Fruit fly (Drosophila melanogaster): ENCODE measurements around the gene Jhbp4.
A peak's percentile ranks its signal among the peaks of the same experiment; 100 is the strongest.

Gene Jhbp4

DNA sequence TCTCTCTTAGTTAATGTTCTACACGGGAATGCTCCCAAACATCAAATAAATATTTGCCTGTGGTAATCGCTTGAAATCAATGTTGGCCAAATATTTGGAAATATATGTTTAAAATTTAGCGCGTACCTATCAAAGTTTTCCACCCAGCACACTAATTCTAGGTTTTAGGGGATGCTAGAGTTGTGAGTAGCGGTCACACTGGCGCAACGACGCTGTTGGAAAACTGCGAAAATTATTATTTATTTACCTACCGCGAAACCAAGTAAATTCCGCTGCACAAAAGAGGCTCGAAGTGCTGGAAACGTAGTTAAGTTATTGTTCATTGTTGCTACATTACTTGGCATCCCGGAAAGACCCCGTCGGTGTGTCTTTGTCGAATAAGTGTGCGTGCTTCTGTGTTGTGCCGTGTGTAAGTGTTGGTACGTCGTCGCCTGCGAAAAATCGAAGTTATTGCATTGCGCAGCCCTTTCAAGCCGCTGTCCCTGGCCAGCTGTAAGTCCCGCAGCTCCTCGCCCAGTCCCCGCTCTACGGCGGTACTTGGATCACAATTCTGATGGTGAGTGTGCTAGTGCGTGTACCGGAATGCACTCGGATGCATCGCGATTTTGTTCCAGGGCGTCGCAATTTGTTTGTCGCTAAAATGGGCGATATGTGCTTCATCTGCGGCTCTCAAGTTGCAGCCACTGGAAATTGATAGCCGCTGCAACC is 7.5 kb downstream of the Jhbp4 start, which contains the start of gene msps (continued):
- TF ChIP-seq Hmr (GFP tag; optimal IDR thresholded peaks at IDR 0.05) (no peak), Xrp1 (GFP tag; IDR thresholded peaks at IDR 0.05) (no peak), sqz (GFP tag; optimal IDR thresholded peaks at IDR 0.05) (no peak), Fer1 (GFP tag; optimal IDR thresholded peaks at IDR 0.05) (no peak), CG9817 (tag; optimal IDR thresholded peaks at IDR 0.05) (no peak), CG16779 (GFP tag; IDR thresholded peaks at IDR 0.05) (no peak), CG17361 (GFP tag; IDR thresholded peaks at IDR 0.05) (no peak), ranshi (GFP tag; IDR thresholded peaks at IDR 0.05) (no peak), CG3065 (GFP tag; optimal IDR thresholded peaks at IDR 0.05) (no peak), hkb (optimal IDR thresholded peaks at IDR 0.05) (no peak), hkb (GFP tag; IDR thresholded peaks at IDR 0.05) (no peak), sr (GFP tag; IDR thresholded peaks at IDR 0.05) (no peak), CG15601 (tag; optimal IDR thresholded peaks at IDR 0.05) (no peak), eyg (GFP tag; optimal IDR thresholded peaks at IDR 0.05) (no peak), Dip2 (GFP tag; IDR thresholded peaks at IDR 0.05) (no peak), exex (tag; optimal IDR thresholded peaks at IDR 0.05) (no peak), CG33213 (GFP tag; optimal IDR thresholded peaks at IDR 0.05) (no peak), sim (GFP tag; IDR thresholded peaks at IDR 0.05) (no peak), CG9437 (GFP tag; optimal IDR thresholded peaks at IDR 0.05) (no peak), so (GFP tag; IDR thresholded peaks at IDR 0.05) (no peak), CG10565 (GFP tag; optimal IDR thresholded peaks at IDR 0.05) (no peak), bigmax (GFP tag; optimal IDR thresholded peaks at IDR 0.05) (no peak), CG8924 (tag; optimal IDR thresholded peaks at IDR 0.05) (peak; percentile 19), repo (GFP tag; optimal IDR thresholded peaks at IDR 0.05) (no peak), grau (tag; optimal IDR thresholded peaks at IDR 0.05) (no peak), D (optimal IDR thresholded peaks at IDR 0.05) (no peak), D (GFP tag; optimal IDR thresholded peaks at IDR 0.05) (no peak), CG7839 (tag; optimal IDR thresholded peaks at IDR 0.05) (no peak), CG12391 (tag; optimal IDR thresholded peaks at IDR 0.05) (no peak), sd (tag; optimal IDR thresholded peaks at IDR 0.05) (no peak), ato (GFP tag; IDR thresholded peaks at IDR 0.05; ENCODE audit: partially characterized antibody) (peak; percentile 65; the same call in 1 of the 2 replicates), CG2889 (GFP tag; IDR thresholded peaks at IDR 0.05) (no peak), Elba2 (GFP tag; optimal IDR thresholded peaks at IDR 0.05) (no peak), Drgx (GFP tag; IDR thresholded peaks at IDR 0.05) (no peak), CG6175 (GFP tag; IDR thresholded peaks at IDR 0.05) (no peak), Hr78 (GFP tag; optimal IDR thresholded peaks at IDR 0.05) (no peak), CG2202 (tag; optimal IDR thresholded peaks at IDR 0.05) (no peak), bab2 (GFP tag; optimal IDR thresholded peaks at IDR 0.05) (no peak), Sin3A (optimal IDR thresholded peaks at IDR 0.05) (peak; percentile 56), lola (GFP tag; optimal IDR thresholded peaks at IDR 0.05) (no peak), Hand (GFP tag; optimal IDR thresholded peaks at IDR 0.05) (no peak), pan (optimal IDR thresholded peaks at IDR 0.05) (no peak), pan (GFP tag; optimal IDR thresholded peaks at IDR 0.05 in 1 of 2, IDR thresholded peaks at IDR 0.05 in 1 of 2) (no peak), ind (GFP tag; optimal IDR thresholded peaks at IDR 0.05) (no peak), mirr (GFP tag; optimal IDR thresholded peaks at IDR 0.05) (no peak), odd (GFP tag; optimal IDR thresholded peaks at IDR 0.05) (no peak), danr (GFP tag; IDR thresholded peaks at IDR 0.05) (no peak), insv (GFP tag; optimal IDR thresholded peaks at IDR 0.05) (no peak), amos (GFP tag; IDR thresholded peaks at IDR 0.05; ENCODE audit: partially characterized antibody) (no peak), CG2199 (GFP tag; IDR thresholded peaks at IDR 0.05) (no peak), CG10267 (tag; optimal IDR thresholded peaks at IDR 0.05) (peak; percentile 43), salm (tag; optimal IDR thresholded peaks at IDR 0.05) (no peak)
